Worm (Caenorhabditis elegans): Measurements from ENCODE around the gene vps-24.

ce11 chrII:4992977-4993376, 821 bp upstream of the vps-24 start, which contains the start of gene pigb-1:
- no peak for TF ChIP-seq lin-15B (tag; optimal IDR thresholded peaks at IDR 0.05)
- no peak for TF ChIP-seq fkh-10 (GFP tag; optimal IDR thresholded peaks at IDR 0.05)
- TF ChIP-seq nhr-76 (tag; optimal IDR thresholded peaks at IDR 0.05), result no peak
- TF ChIP-seq aha-1 (tag), result no peak
- no peak for TF ChIP-seq ceh-28 (tag; optimal IDR thresholded peaks at IDR 0.05)
- no peak for TF ChIP-seq ZK546.5 (tag; optimal IDR thresholded peaks at IDR 0.05)
- TF ChIP-seq nhr-102 (tag; optimal IDR thresholded peaks at IDR 0.05), result no peak
- TF ChIP-seq ces-1 (GFP tag; optimal IDR thresholded peaks at IDR 0.05), result no peak
- TF ChIP-seq zag-1 (tag; optimal IDR thresholded peaks at IDR 0.05), result no peak
- no peak for TF ChIP-seq jun-1 (tag; optimal IDR thresholded peaks at IDR 0.05)
- no peak for TF ChIP-seq pha-4 (GFP tag; IDR thresholded peaks at IDR 0.05)
- TF ChIP-seq pha-4 (tag; optimal IDR thresholded peaks at IDR 0.05), result no peak
- TF ChIP-seq unc-62 (GFP tag; optimal IDR thresholded peaks at IDR 0.05 in 1 of 2), result no peak
- no peak for TF ChIP-seq unc-62 (tag; optimal IDR thresholded peaks at IDR 0.05)
- no peak for TF ChIP-seq lsy-2 (tag; optimal IDR thresholded peaks at IDR 0.05)
